Fruit fly (Drosophila melanogaster) whole organism, wandering third instar larva: ENCODE results near the gene S-Lap3.

Experiments used
- foxo ChIP-seq, 2 experiments: fragments of 200-800 bp; sonication (Bioruptor generic); optimal IDR thresholded peaks; 2 replicates in 1 of 2; 3 replicates in 1 of 2; lab custom pipeline; 2016 to 2017; ENCODE audit warnings: missing biosample characterization in 2 of 2, missing genetic modification characterization in 2 of 2
- jim ChIP-seq: fragments of 175-275, 200-325 bp; sonication (Bioruptor generic); optimal IDR thresholded peaks from 2 replicates; lab custom pipeline; 2016; ENCODE audit warnings: missing biosample characterization, mild to moderate bottlenecking, missing genetic modification characterization
- psq ChIP-seq: fragments of 200-800 bp; sonication (Bioruptor generic); optimal IDR thresholded peaks from 3 replicates; lab custom pipeline; 2017; ENCODE audit warnings: missing biosample characterization, mild to moderate bottlenecking, missing genetic modification characterization, moderate library complexity
- rgr ChIP-seq: fragments of 200-800 bp; sonication (Bioruptor generic); optimal IDR thresholded peaks from 3 replicates; lab custom pipeline; 2016; ENCODE audit warnings: missing biosample characterization, mild to moderate bottlenecking, missing genetic modification characterization

The S-Lap3 gene

DNA sequence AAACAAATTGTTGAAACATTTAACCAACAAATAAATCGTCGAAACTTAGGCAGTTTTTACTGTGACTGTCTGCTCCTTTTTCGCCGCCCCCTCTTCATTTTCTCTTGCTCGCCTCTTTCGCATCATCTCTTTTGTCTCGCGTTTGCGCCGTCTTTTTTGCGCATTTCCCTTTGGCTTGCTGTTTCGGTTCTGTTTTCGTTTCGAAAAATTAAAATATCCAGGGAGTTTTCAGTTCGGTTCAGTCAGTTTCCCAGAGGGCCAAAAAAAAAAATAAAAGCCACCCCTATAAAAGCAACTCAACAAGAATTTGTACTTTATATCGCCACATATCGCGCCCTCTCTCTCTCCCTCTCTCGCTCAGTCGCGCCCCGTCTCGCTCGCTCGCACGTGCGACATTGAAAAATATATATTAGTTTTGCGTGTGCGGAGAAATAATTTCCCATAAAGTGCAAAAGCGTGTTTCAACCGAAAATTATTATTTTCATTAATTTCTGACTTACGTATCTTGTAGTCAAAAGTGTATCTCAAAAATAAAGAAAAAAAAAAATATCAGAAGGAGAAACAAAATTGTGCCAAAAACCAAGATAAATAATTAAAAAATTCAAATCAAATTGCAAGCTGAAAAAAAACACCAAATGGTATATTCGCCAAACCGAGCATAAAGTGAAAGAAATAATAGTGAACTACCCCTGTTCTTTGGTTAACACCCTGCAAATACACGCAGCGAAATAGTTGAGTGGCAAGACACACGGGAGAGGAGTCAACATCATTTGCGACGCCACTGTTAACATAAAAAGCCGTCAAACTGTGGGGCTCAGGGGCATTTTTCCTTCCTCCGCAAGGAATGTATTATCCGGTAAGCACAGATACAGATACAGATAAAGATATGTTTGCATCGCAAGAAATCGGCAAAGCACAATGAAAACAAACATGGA is 52.7 kb downstream of the S-Lap3 start:
- TF ChIP-seq rgr (no peak), jim (GFP tag; lab: Kevin White, UChicago) (no peak), psq (GFP tag; lab: Kevin White, UChicago) (peak; percentile 93), foxo (GFP tag; optimal IDR thresholded peaks at IDR 0.05; lab: Kevin White, UChicago) (peak in 1 of 2 experiments; percentile 13)
